Fruit fly (Drosophila melanogaster) whole organism, prepupa: ENCODE results near the gene CG13309.

Experiments used
- CG10631 ChIP-seq: fragments of 200-800 bp; sonication (Bioruptor generic); optimal IDR thresholded peaks from 2 replicates; lab custom pipeline; 2016; ENCODE audit warnings: missing biosample characterization, missing genetic modification characterization
- CG10669 ChIP-seq: fragments of 200-800 bp; sonication (Bioruptor generic); optimal IDR thresholded peaks from 3 replicates; lab custom pipeline; 2018; ENCODE audit warnings: missing biosample characterization, mild to moderate bottlenecking, missing genetic modification characterization, moderate library complexity
- CG11294 ChIP-seq: fragments of 200-800 bp; sonication (Bioruptor generic); IDR thresholded peaks from 2 replicates; pipeline ENCODE4 v1.3.6; 2022; ENCODE audit warnings: missing biosample characterization, missing genetic modification characterization
- CG11762 ChIP-seq: fragments of 200-800 bp; sonication (Bioruptor generic); optimal IDR thresholded peaks from 3 replicates; lab custom pipeline; 2016; ENCODE audit warnings: missing biosample characterization, missing genetic modification characterization; ENCODE audit not compliant: insufficient read depth
- CG11902 ChIP-seq: fragments of 200-800 bp; sonication (Bioruptor generic); optimal IDR thresholded peaks from 3 replicates; lab custom pipeline; 2016; ENCODE audit warnings: missing biosample characterization, missing genetic modification characterization
- CG16779 ChIP-seq: fragments of 200-800 bp; sonication (Bioruptor generic); optimal IDR thresholded peaks from 3 replicates; lab custom pipeline; 2017; ENCODE audit warnings: missing biosample characterization, mild to moderate bottlenecking, missing genetic modification characterization
- CG3032 ChIP-seq: fragments of 200-800 bp; optimal IDR thresholded peaks from 2 replicates; lab custom pipeline; 2019; ENCODE audit warnings: missing biosample characterization, mild to moderate bottlenecking, missing genetic modification characterization, moderate library complexity
- CG31627 ChIP-seq: fragments of 200-800 bp; sonication (Bioruptor generic); optimal IDR thresholded peaks from 3 replicates; lab custom pipeline; 2016; ENCODE audit warnings: missing biosample characterization, missing genetic modification characterization
- CG32006 ChIP-seq: fragments of 200-800 bp; sonication (Bioruptor generic); optimal IDR thresholded peaks from 3 replicates; lab custom pipeline; 2017; ENCODE audit warnings: missing biosample characterization, mild to moderate bottlenecking, missing genetic modification characterization
- CG34406 ChIP-seq: fragments of 200-800 bp; sonication (Bioruptor generic); optimal IDR thresholded peaks from 3 replicates; lab custom pipeline; 2016; ENCODE audit warnings: missing biosample characterization, missing genetic modification characterization
- CG3919 ChIP-seq: fragments of 200-800 bp; sonication (Bioruptor generic); optimal IDR thresholded peaks from 3 replicates; lab custom pipeline; 2016; ENCODE audit warnings: missing biosample characterization, missing genetic modification characterization
- CG4318 ChIP-seq: fragments of 200-800 bp; sonication (Bioruptor generic); optimal IDR thresholded peaks from 3 replicates; lab custom pipeline; 2017; ENCODE audit warnings: missing biosample characterization, mild to moderate bottlenecking, missing genetic modification characterization
- CG6163 ChIP-seq: fragments of 200-800 bp; sonication (Bioruptor generic); IDR thresholded peaks from 3 replicates; pipeline ENCODE4 v1.3.6; 2022; ENCODE audit warnings: missing biosample characterization, missing genetic modification characterization
- CG6276 ChIP-seq: fragments of 200-800 bp; sonication (Bioruptor generic); optimal IDR thresholded peaks from 2 replicates; lab custom pipeline; 2017; ENCODE audit warnings: missing biosample characterization, mild to moderate bottlenecking, missing genetic modification characterization
- CG6808 ChIP-seq: fragments of 200-800 bp; sonication (Bioruptor generic); optimal IDR thresholded peaks from 3 replicates; lab custom pipeline; 2017; ENCODE audit warnings: missing biosample characterization, missing genetic modification characterization, mild to moderate bottlenecking, moderate library complexity, missing genetic modification reagents
- CG6854 ChIP-seq: fragments of 200-800 bp; sonication (Bioruptor generic); optimal IDR thresholded peaks from 2 replicates; lab custom pipeline; 2017; ENCODE audit warnings: missing biosample characterization, mild to moderate bottlenecking, missing genetic modification characterization
- CG7368 ChIP-seq: fragments of 200-800 bp; sonication (Bioruptor generic); optimal IDR thresholded peaks from 3 replicates; lab custom pipeline; 2016; ENCODE audit warnings: missing biosample characterization, missing genetic modification characterization
- CG8119 ChIP-seq: fragments of 200-800 bp; sonication (Bioruptor generic); IDR thresholded peaks from 3 replicates; pipeline ENCODE4 v1.3.6; 2022; ENCODE audit warnings: missing biosample characterization, missing genetic modification characterization
- CG8319 ChIP-seq: fragments of 200-800 bp; sonication (Bioruptor generic); optimal IDR thresholded peaks from 3 replicates; lab custom pipeline; 2016; ENCODE audit warnings: missing biosample characterization, missing genetic modification characterization
- CG8632 ChIP-seq: fragments of 200-800 bp; sonication (Bioruptor generic); optimal IDR thresholded peaks from 3 replicates; lab custom pipeline; 2016; ENCODE audit warnings: missing biosample characterization, missing genetic modification characterization
- CG9139 ChIP-seq: fragments of 200-800 bp; sonication (Bioruptor generic); optimal IDR thresholded peaks from 3 replicates; lab custom pipeline; 2017; ENCODE audit warnings: missing biosample characterization, mild to moderate bottlenecking, missing genetic modification characterization
- Eip75B ChIP-seq: fragments of 200-800 bp; sonication (Bioruptor generic); optimal IDR thresholded peaks from 3 replicates; lab custom pipeline; 2016; ENCODE audit warnings: missing biosample characterization, missing genetic modification characterization
- Eip78C ChIP-seq: fragments of 200-800 bp; sonication (Bioruptor generic); peaks from one replicate; lab custom pipeline; 2016; ENCODE audit warnings: missing biosample characterization, missing genetic modification characterization
- Ets96B ChIP-seq: fragments of 200-800 bp; optimal IDR thresholded peaks from 2 replicates; lab custom pipeline; 2019; ENCODE audit warnings: missing biosample characterization, mild to moderate bottlenecking, missing genetic modification characterization, moderate library complexity
- Gug ChIP-seq: fragments of 200-800 bp; sonication (Bioruptor generic); IDR thresholded peaks from 2 replicates; pipeline ENCODE4 v1.3.6; 2022; ENCODE audit warnings: missing biosample characterization, missing genetic modification characterization
- Hr38 ChIP-seq: sonication (Bioruptor generic); optimal IDR thresholded peaks from 2 replicates; lab custom pipeline; 2016; ENCODE audit warnings: missing biosample characterization, missing genetic modification characterization
- Hr39 ChIP-seq: fragments of 200-800 bp; sonication (Bioruptor generic); optimal IDR thresholded peaks from 2 replicates; lab custom pipeline; 2016; ENCODE audit warnings: missing biosample characterization, missing genetic modification characterization
- Hr4 ChIP-seq: fragments of 200-800 bp; sonication (Bioruptor generic); optimal IDR thresholded peaks from 3 replicates; lab custom pipeline; 2016; ENCODE audit warnings: missing biosample characterization, missing genetic modification characterization
- Lpt ChIP-seq: fragments of 200-800 bp; sonication (Bioruptor generic); optimal IDR thresholded peaks from 3 replicates; lab custom pipeline; 2016; ENCODE audit warnings: missing biosample characterization, missing genetic modification characterization
- Met ChIP-seq: fragments of 200-800 bp; sonication (Bioruptor generic); optimal IDR thresholded peaks from 3 replicates; lab custom pipeline; 2016; ENCODE audit warnings: missing biosample characterization, missing genetic modification characterization
- OdsH ChIP-seq: fragments of 200-800 bp; sonication (Bioruptor generic); optimal IDR thresholded peaks from 3 replicates; lab custom pipeline; 2016; ENCODE audit warnings: missing biosample characterization, missing genetic modification characterization
- Smox ChIP-seq: fragments of 200-800 bp; sonication (Bioruptor generic); optimal IDR thresholded peaks from 3 replicates; lab custom pipeline; 2016; ENCODE audit warnings: missing biosample characterization, missing genetic modification characterization
- Sox102F ChIP-seq: fragments of 200-800 bp; sonication (Bioruptor generic); optimal IDR thresholded peaks from 2 replicates; lab custom pipeline; 2016; ENCODE audit warnings: missing biosample characterization, mild to moderate bottlenecking, missing genetic modification characterization
- Sox14 ChIP-seq: fragments of 200-800 bp; sonication (Bioruptor generic); optimal IDR thresholded peaks from 3 replicates; lab custom pipeline; 2016; ENCODE audit warnings: missing biosample characterization, missing genetic modification characterization
- Sox15 ChIP-seq: fragments of 200-800 bp; sonication (Bioruptor generic); optimal IDR thresholded peaks from 3 replicates; lab custom pipeline; 2016; ENCODE audit warnings: missing biosample characterization, missing genetic modification characterization
- achi ChIP-seq: fragments of 200-800 bp; sonication (Bioruptor generic); optimal IDR thresholded peaks from 3 replicates; lab custom pipeline; 2016; ENCODE audit warnings: missing biosample characterization, missing genetic modification characterization
- acj6 ChIP-seq: fragments of 200-800 bp; sonication (Bioruptor generic); optimal IDR thresholded peaks from 3 replicates; lab custom pipeline; 2016; ENCODE audit warnings: missing biosample characterization, missing genetic modification characterization
- cyc ChIP-seq: fragments of 200-800 bp; sonication (Bioruptor generic); optimal IDR thresholded peaks from 3 replicates; lab custom pipeline; 2016; ENCODE audit warnings: missing biosample characterization, missing genetic modification characterization
- dac ChIP-seq: fragments of 200-800 bp; sonication (Bioruptor generic); optimal IDR thresholded peaks from 2 replicates; lab custom pipeline; 2017; ENCODE audit warnings: missing biosample characterization, mild to moderate bottlenecking, missing genetic modification characterization
- eg ChIP-seq: fragments of 200-800 bp; sonication (Bioruptor generic); IDR thresholded peaks from 3 replicates; pipeline ENCODE4 v1.3.6; 2022; ENCODE audit warnings: missing biosample characterization, missing genetic modification characterization
- esn ChIP-seq: fragments of 200-800 bp; sonication (Bioruptor generic); optimal IDR thresholded peaks from 2 replicates; lab custom pipeline; 2016; ENCODE audit warnings: missing biosample characterization, mild to moderate bottlenecking, missing genetic modification characterization, moderate library complexity
- fd59A ChIP-seq: fragments of 200-800 bp; sonication (Bioruptor generic); optimal IDR thresholded peaks from 2 replicates; lab custom pipeline; 2017; ENCODE audit warnings: missing biosample characterization, mild to moderate bottlenecking, missing genetic modification characterization, missing genetic modification reagents
- fd85E ChIP-seq: fragments of 200-800 bp; sonication (Bioruptor generic); optimal IDR thresholded peaks from 3 replicates; lab custom pipeline; 2016; ENCODE audit warnings: missing biosample characterization, missing genetic modification characterization
- fkh ChIP-seq: fragments of 200-800 bp; sonication (Bioruptor generic); optimal IDR thresholded peaks from 3 replicates; lab custom pipeline; 2017; ENCODE audit warnings: missing biosample characterization, mild to moderate bottlenecking, missing genetic modification characterization, moderate library complexity
- lz ChIP-seq: fragments of 200-800 bp; sonication (Bioruptor generic); optimal IDR thresholded peaks from 3 replicates; lab custom pipeline; 2016; ENCODE audit warnings: missing biosample characterization, missing genetic modification characterization
- net ChIP-seq: fragments of 200-800 bp; sonication (Bioruptor generic); optimal IDR thresholded peaks from 3 replicates; lab custom pipeline; 2016; ENCODE audit warnings: missing biosample characterization, missing genetic modification characterization
- pdm3 ChIP-seq: fragments of 200-800 bp; sonication (Bioruptor generic); optimal IDR thresholded peaks from 3 replicates; lab custom pipeline; 2016; ENCODE audit warnings: missing biosample characterization, missing genetic modification characterization
- salr ChIP-seq, 2 experiments: fragments of 200-800 bp; sonication (Bioruptor generic); optimal IDR thresholded peaks; 3 replicates each; lab custom pipeline; 2016 to 2018; ENCODE audit warnings: missing biosample characterization in 2 of 2, missing genetic modification characterization in 2 of 2, mild to moderate bottlenecking in 1 of 2
- spab ChIP-seq: fragments of 200-800 bp; sonication (Bioruptor generic); optimal IDR thresholded peaks from 2 replicates; lab custom pipeline; 2017; ENCODE audit warnings: missing biosample characterization, mild to moderate bottlenecking, missing genetic modification characterization, missing genetic modification reagents
- ss ChIP-seq, 2 experiments: fragments of 200-800 bp; sonication (Bioruptor generic); optimal IDR thresholded peaks; 2 replicates in 1 of 2; 3 replicates in 1 of 2; lab custom pipeline; 2017 to 2018; ENCODE audit warnings: mild to moderate bottlenecking in 2 of 2, missing biosample characterization in 2 of 2, missing genetic modification characterization in 2 of 2, moderate library complexity in 1 of 2
- svp ChIP-seq: fragments of 200-800 bp; sonication (Bioruptor generic); peaks from one replicate; lab custom pipeline; 2016; ENCODE audit warnings: missing biosample characterization, missing genetic modification characterization
- topi ChIP-seq: fragments of 200-800 bp; sonication (Bioruptor generic); optimal IDR thresholded peaks from 3 replicates; lab custom pipeline; 2016; ENCODE audit warnings: missing biosample characterization, missing genetic modification characterization
- vri ChIP-seq: fragments of 200-800 bp; sonication (Bioruptor generic); optimal IDR thresholded peaks from 3 replicates; lab custom pipeline; 2016; ENCODE audit warnings: missing biosample characterization, mild to moderate bottlenecking, missing genetic modification characterization

CG13309 gene

DNA sequence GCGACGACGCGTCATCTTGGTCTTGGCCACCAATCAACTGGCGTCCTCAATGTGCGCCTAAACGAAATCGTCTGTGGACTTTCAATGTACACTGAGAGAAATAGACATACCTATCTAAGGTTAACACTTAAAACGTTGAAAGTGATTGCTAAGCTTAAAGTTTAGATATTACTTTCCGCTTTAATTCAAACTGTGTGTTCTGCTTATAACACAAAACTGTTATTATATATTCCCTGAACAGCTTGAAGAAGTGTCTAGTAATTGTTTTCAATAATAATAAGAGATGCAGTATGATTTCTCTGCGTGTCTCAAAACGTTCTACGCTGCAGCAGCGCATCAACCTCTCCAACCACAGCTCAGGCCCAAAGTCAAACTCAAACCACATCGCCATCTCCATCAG, 28.2 kb upstream of the CG13309 start:
- TF ChIP-seq CG32006 (GFP tag; lab: Kevin White, UChicago) (peak; percentile 93), CG8119 (GFP tag; lab: Robert Waterston, UW) (peak; percentile 73), dac (GFP tag; lab: Kevin White, UChicago) (peak; percentile 73), CG10631 (GFP tag; lab: Kevin White, UChicago) (peak; percentile 29), Sox14 (GFP tag; lab: Kevin White, UChicago) (peak; percentile 61), CG6163 (GFP tag; lab: Robert Waterston, UW) (peak; percentile 35; the same call in 1 of the 3 replicates), Met (no peak), pdm3 (GFP tag; lab: Kevin White, UChicago) (peak; percentile 48), esn (GFP tag; lab: Kevin White, UChicago) (peak; percentile 56), fd85E (GFP tag; lab: Kevin White, UChicago) (no peak), CG8319 (GFP tag; lab: Kevin White, UChicago) (no peak), lz (GFP tag; lab: Kevin White, UChicago) (peak; percentile 43), CG3919 (peak; percentile 66), ss (GFP tag; optimal IDR thresholded peaks at IDR 0.05; lab: Kevin White, UChicago) (no peak), CG11762 (GFP tag; lab: Kevin White, UChicago) (peak; percentile 47), Sox15 (no peak), Ets96B (tag; lab: Kevin White, UChicago) (no peak), Hr4 (peak; percentile 87), Hr39 (GFP tag; lab: Kevin White, UChicago) (peak; percentile 47), acj6 (GFP tag; lab: Kevin White, UChicago) (peak; percentile 15), CG7368 (GFP tag; lab: Kevin White, UChicago) (no peak), salr (GFP tag; optimal IDR thresholded peaks at IDR 0.05; lab: Kevin White, UChicago) (peak in 1 of 2 experiments; percentile 72), eg (GFP tag; lab: Robert Waterston, UW) (peak; percentile 54; the same call in 2 of the 3 replicates), vri (GFP tag; lab: Kevin White, UChicago) (no peak), spab (no peak), CG11294 (no peak), Lpt (peak; percentile 63), Smox (GFP tag; lab: Kevin White, UChicago) (no peak), Eip75B (GFP tag; lab: Kevin White, UChicago) (peak; percentile 3), Eip78C (GFP tag; lab: Kevin White, UChicago) (peak; percentile 89), svp (GFP tag; lab: Kevin White, UChicago) (peak; percentile 6), CG4318 (GFP tag; lab: Kevin White, UChicago) (peak; percentile 87), CG6808 (GFP tag; lab: Kevin White, UChicago) (no peak), CG16779 (tag; lab: Kevin White, UChicago) (no peak), CG11902 (GFP tag; lab: Kevin White, UChicago) (peak; percentile 0), CG6854 (GFP tag; lab: Kevin White, UChicago) (no peak), CG34406 (GFP tag; lab: Kevin White, UChicago) (peak; percentile 31), fd59A (peak; percentile 6), achi (peak; percentile 57), CG8632 (GFP tag; lab: Kevin White, UChicago) (peak; percentile 35), cyc (GFP tag; lab: Kevin White, UChicago) (peak; percentile 25), Gug (GFP tag; lab: Robert Waterston, UW) (peak; percentile 25; the same call in 1 of the 2 replicates), topi (GFP tag; lab: Kevin White, UChicago) (peak; percentile 32), Hr38 (GFP tag; lab: Kevin White, UChicago) (no peak), fkh (no peak), CG10669 (GFP tag; lab: Kevin White, UChicago) (peak; percentile 15), CG31627 (GFP tag; lab: Kevin White, UChicago) (peak; percentile 14), CG3032 (tag; lab: Kevin White, UChicago) (no peak), CG9139 (GFP tag; lab: Kevin White, UChicago) (no peak), CG6276 (peak; percentile 67), OdsH (peak; percentile 53), Sox102F (GFP tag; lab: Kevin White, UChicago) (no peak), net (peak; percentile 17)
